Fruit fly (Drosophila melanogaster) whole organism, adult: ENCODE results near the gene Surf6.

Experiments used
- CG11617 ChIP-seq: fragments of 200-800 bp; sonication (Bioruptor generic); optimal IDR thresholded peaks from 2 replicates; lab custom pipeline; 2017; ENCODE audit warnings: mild to moderate bottlenecking, missing biosample characterization, missing genetic modification reagents, missing genetic modification characterization
- CG12768 ChIP-seq: fragments of 200-800 bp; sonication (Bioruptor generic); optimal IDR thresholded peaks from 2 replicates; lab custom pipeline; 2017; ENCODE audit warnings: missing biosample characterization, missing genetic modification characterization, mild to moderate bottlenecking, moderate library complexity, missing genetic modification reagents
- CG14711 ChIP-seq: fragments of 200-800 bp; sonication (Bioruptor generic); optimal IDR thresholded peaks from 2 replicates; lab custom pipeline; 2018; ENCODE audit warnings: missing biosample characterization, mild to moderate bottlenecking, missing genetic modification characterization, moderate library complexity
- CG1620 ChIP-seq: fragments of 200-800 bp; sonication (Bioruptor generic); optimal IDR thresholded peaks from 2 replicates; lab custom pipeline; 2016; ENCODE audit warnings: missing biosample characterization, missing genetic modification characterization
- CG33017 ChIP-seq: fragments of 200-800 bp; sonication (Bioruptor generic); optimal IDR thresholded peaks from 2 replicates; lab custom pipeline; 2018; ENCODE audit warnings: missing biosample characterization, mild to moderate bottlenecking, missing genetic modification characterization, moderate library complexity
- CG5204 ChIP-seq: fragments of 200-800 bp; sonication (Bioruptor generic); optimal IDR thresholded peaks from 2 replicates; lab custom pipeline; 2016; ENCODE audit warnings: missing biosample characterization, missing genetic modification characterization
- CG7045 ChIP-seq: fragments of 200-800 bp; sonication (Bioruptor generic); optimal IDR thresholded peaks from 2 replicates; lab custom pipeline; 2017; ENCODE audit warnings: missing biosample characterization, mild to moderate bottlenecking, missing genetic modification characterization
- CG7101 ChIP-seq: fragments of 200-800 bp; sonication (Bioruptor generic); optimal IDR thresholded peaks from 2 replicates; lab custom pipeline; 2018; ENCODE audit warnings: missing biosample characterization, mild to moderate bottlenecking, missing genetic modification characterization, moderate library complexity
- Clk ChIP-seq: fragments of 200-800 bp; sonication (Bioruptor generic); optimal IDR thresholded peaks from 2 replicates; lab custom pipeline; 2017; ENCODE audit warnings: missing biosample characterization, missing genetic modification characterization
- Crg-1 ChIP-seq: fragments of 200-800 bp; sonication (Bioruptor generic); optimal IDR thresholded peaks from 2 replicates; lab custom pipeline; 2016; ENCODE audit warnings: missing biosample characterization, missing genetic modification characterization
- Hr96 ChIP-seq: fragments of 200-800 bp; sonication (Bioruptor generic); optimal IDR thresholded peaks from 2 replicates; lab custom pipeline; 2016; ENCODE audit warnings: missing biosample characterization, missing genetic modification characterization
- Mnt ChIP-seq: fragments of 200-800 bp; sonication (Bioruptor generic); optimal IDR thresholded peaks from 2 replicates; lab custom pipeline; 2016; ENCODE audit warnings: missing biosample characterization, mild to moderate bottlenecking, missing genetic modification characterization
- bab1 ChIP-seq: fragments of 200-800 bp; sonication (Bioruptor generic); optimal IDR thresholded peaks from 3 replicates; lab custom pipeline; 2019; ENCODE audit warnings: missing biosample characterization, mild to moderate bottlenecking, missing genetic modification characterization, moderate library complexity
- cic ChIP-seq: fragments of 200-800 bp; sonication (Bioruptor generic); optimal IDR thresholded peaks from 2 replicates; lab custom pipeline; 2017; ENCODE audit warnings: missing biosample characterization, mild to moderate bottlenecking, missing genetic modification characterization, moderate library complexity
- cnc ChIP-seq, 2 experiments: fragments of >200 bp; optimal IDR thresholded peaks; 2 replicates each; lab custom pipeline; 2017
- kay ChIP-seq: fragments of 200-800 bp; sonication (Bioruptor generic); peaks from one replicate; lab custom pipeline; 2016; ENCODE audit warnings: missing biosample characterization, missing genetic modification characterization, borderline replicate concordance
- ovo ChIP-seq: fragments of 200-800 bp; sonication (Bioruptor generic); optimal IDR thresholded peaks from 2 replicates; lab custom pipeline; 2016; ENCODE audit warnings: missing biosample characterization, missing genetic modification characterization
- pad ChIP-seq: fragments of 200-800 bp; sonication (Bioruptor generic); optimal IDR thresholded peaks from 3 replicates; lab custom pipeline; 2017; ENCODE audit warnings: missing biosample characterization, missing genetic modification characterization, mild to moderate bottlenecking, moderate library complexity, missing genetic modification reagents
- tj ChIP-seq: fragments of 200-800 bp; sonication (Bioruptor generic); optimal IDR thresholded peaks from 3 replicates; lab custom pipeline; 2017; ENCODE audit warnings: missing biosample characterization, mild to moderate bottlenecking, missing genetic modification characterization, moderate library complexity
- toe ChIP-seq: fragments of 200-800 bp; sonication (Bioruptor generic); optimal IDR thresholded peaks from 2 replicates; lab custom pipeline; 2016; ENCODE audit warnings: missing biosample characterization, missing genetic modification characterization

The Surf6 gene

dm6 chr3R:19908863-19909343 lies 4.2 kb upstream of the Surf6 start:
- peak; percentile 87 for TF ChIP-seq cic (GFP tag; lab: Kevin White, UChicago)
- no peak for TF ChIP-seq CG12768
- TF ChIP-seq CG11617 (GFP tag; lab: Kevin White, UChicago), result peak; percentile 29
- TF ChIP-seq Clk, result no peak
- TF ChIP-seq cnc (optimal IDR thresholded peaks at IDR 0.05; lab: Kevin White, UChicago), result no peak
- no peak for TF ChIP-seq CG14711 (tag; lab: Kevin White, UChicago)
- peak; percentile 20 for TF ChIP-seq CG33017 (tag; lab: Kevin White, UChicago)
- peak; percentile 14 for TF ChIP-seq pad (GFP tag; lab: Kevin White, UChicago)
- no peak for TF ChIP-seq ovo (GFP tag; lab: Kevin White, UChicago)
- TF ChIP-seq Mnt (GFP tag; lab: Kevin White, UChicago), result peak; percentile 20
- TF ChIP-seq tj (GFP tag; lab: Kevin White, UChicago), result no peak
- no peak for TF ChIP-seq CG5204 (GFP tag; lab: Kevin White, UChicago)
- TF ChIP-seq CG7101 (tag; lab: Kevin White, UChicago), result peak; percentile 22
- TF ChIP-seq CG1620 (GFP tag; lab: Kevin White, UChicago), result peak; percentile 1
- TF ChIP-seq CG7045 (GFP tag; lab: Kevin White, UChicago), result no peak
- TF ChIP-seq Crg-1 (GFP tag; lab: Kevin White, UChicago), result peak; percentile 13
- TF ChIP-seq kay (GFP tag; lab: Kevin White, UChicago), result peak; percentile 85
- no peak for TF ChIP-seq bab1 (GFP tag; lab: Kevin White, UChicago)

- TF ChIP-seq tj (GFP tag; lab: Kevin White, UChicago) (peak; percentile 62), CG1620 (GFP tag; lab: Kevin White, UChicago) (peak; percentile 67), CG7101 (tag; lab: Kevin White, UChicago) (peak; percentile 88), CG12768 (peak; percentile 87), Hr96 (peak; percentile 73), Clk (peak; percentile 66), CG7045 (GFP tag; lab: Kevin White, UChicago) (peak; percentile 70), Mnt (GFP tag; lab: Kevin White, UChicago) (peak; percentile 78), cic (GFP tag; lab: Kevin White, UChicago) (peak; percentile 73), CG11617 (GFP tag; lab: Kevin White, UChicago) (peak; percentile 85), cnc (optimal IDR thresholded peaks at IDR 0.05; lab: Kevin White, UChicago) (no peak), Crg-1 (GFP tag; lab: Kevin White, UChicago) (peak; percentile 59), CG14711 (tag; lab: Kevin White, UChicago) (peak; percentile 75), toe (peak; percentile 24), bab1 (GFP tag; lab: Kevin White, UChicago) (peak; percentile 38), kay (GFP tag; lab: Kevin White, UChicago) (no peak), CG5204 (GFP tag; lab: Kevin White, UChicago) (peak; percentile 85), pad (GFP tag; lab: Kevin White, UChicago) (peak; percentile 53), CG33017 (tag; lab: Kevin White, UChicago) (peak; percentile 91), ovo (GFP tag; lab: Kevin White, UChicago) (peak; percentile 51)
Observed at dm6 chr3R:19905932-19906439, 1.3 kb upstream of the Surf6 start.

dm6 chr3R:19902926-19903739 lies 1.5 kb downstream of the Surf6 start, which contains the start of gene ClpX:
ClpX (minus strand) TSS chr3R:19903689.
- TF ChIP-seq Mnt (GFP tag; lab: Kevin White, UChicago), result peak; percentile 82
- no peak for TF ChIP-seq Clk
- peak; percentile 37 for TF ChIP-seq cic (GFP tag; lab: Kevin White, UChicago)
- TF ChIP-seq cnc (optimal IDR thresholded peaks at IDR 0.05; lab: Kevin White, UChicago), result no peak
- no peak for TF ChIP-seq CG33017 (tag; lab: Kevin White, UChicago)
- TF ChIP-seq Hr96, result no peak
- TF ChIP-seq bab1 (GFP tag; lab: Kevin White, UChicago), result peak; percentile 68
- TF ChIP-seq kay (GFP tag; lab: Kevin White, UChicago), result no peak
- TF ChIP-seq tj (GFP tag; lab: Kevin White, UChicago), result peak; percentile 64
- peak; percentile 12 for TF ChIP-seq CG11617 (GFP tag; lab: Kevin White, UChicago)
- no peak for TF ChIP-seq CG12768
- TF ChIP-seq CG7101 (tag; lab: Kevin White, UChicago), result no peak
- no peak for TF ChIP-seq CG7045 (GFP tag; lab: Kevin White, UChicago)
- no peak for TF ChIP-seq Crg-1 (GFP tag; lab: Kevin White, UChicago)
- TF ChIP-seq CG1620 (GFP tag; lab: Kevin White, UChicago), result no peak
- TF ChIP-seq CG5204 (GFP tag; lab: Kevin White, UChicago), result no peak
- no peak for TF ChIP-seq CG14711 (tag; lab: Kevin White, UChicago)
- peak; percentile 29 for TF ChIP-seq pad (GFP tag; lab: Kevin White, UChicago)
- no peak for TF ChIP-seq toe

- no peak for TF ChIP-seq Mnt (GFP tag; lab: Kevin White, UChicago)
- no peak for TF ChIP-seq Crg-1 (GFP tag; lab: Kevin White, UChicago)
- TF ChIP-seq Clk, result no peak
- no peak for TF ChIP-seq CG1620 (GFP tag; lab: Kevin White, UChicago)
- no peak for TF ChIP-seq CG11617 (GFP tag; lab: Kevin White, UChicago)
Observed at dm6 chr3R:19902328-19902727, 2.3 kb downstream of the Surf6 start.

dm6 chr3R:19901742-19902141 lies 2.9 kb downstream of the Surf6 start:
- TF ChIP-seq tj (GFP tag; lab: Kevin White, UChicago), result no peak
- TF ChIP-seq CG7045 (GFP tag; lab: Kevin White, UChicago), result no peak
- no peak for TF ChIP-seq bab1 (GFP tag; lab: Kevin White, UChicago)
- TF ChIP-seq Mnt (GFP tag; lab: Kevin White, UChicago), result no peak
- TF ChIP-seq toe, result no peak
- no peak for TF ChIP-seq pad (GFP tag; lab: Kevin White, UChicago)
- TF ChIP-seq CG14711 (tag; lab: Kevin White, UChicago), result no peak
- TF ChIP-seq Crg-1 (GFP tag; lab: Kevin White, UChicago), result no peak
- TF ChIP-seq cic (GFP tag; lab: Kevin White, UChicago), result no peak
- no peak for TF ChIP-seq CG33017 (tag; lab: Kevin White, UChicago)
- TF ChIP-seq ovo (GFP tag; lab: Kevin White, UChicago), result no peak
- no peak for TF ChIP-seq Clk
- TF ChIP-seq CG11617 (GFP tag; lab: Kevin White, UChicago), result no peak
- no peak for TF ChIP-seq CG12768
- TF ChIP-seq cnc (optimal IDR thresholded peaks at IDR 0.05; lab: Kevin White, UChicago), result no peak
- no peak for TF ChIP-seq CG5204 (GFP tag; lab: Kevin White, UChicago)
- TF ChIP-seq CG7101 (tag; lab: Kevin White, UChicago), result no peak
